ENCODE assay signal across 5 worm cellular contexts in genomic region chrIII:2647194-2647925, ce11.
TF ChIP-seq lines count a peak whose summit lies in the region.

No protein-coding gene starts in this region.

TF ChIP-seq in whole organism, L1 larva, 84 proteins besides CTCF, POLR2A, EP300 and RAD21:
- TF ChIP-seq elt-3 (tag; optimal IDR thresholded peaks at IDR 0.05; lab: Kevin White, UChicago) (peak in 4 of 6 experiments; percentile 40 to 65 (median 44)), blmp-1 (tag; optimal IDR thresholded peaks at IDR 0.05; lab: Kevin White, UChicago) (peak; percentile 73), lsy-2 (tag; optimal IDR thresholded peaks at IDR 0.05; lab: Kevin White, UChicago) (peak in 1 of 2 experiments; percentile 18), pqm-1 (tag; optimal IDR thresholded peaks at IDR 0.05; lab: Kevin White, UChicago) (no peak), nhr-76 (tag; optimal IDR thresholded peaks at IDR 0.05; lab: Kevin White, UChicago) (no peak), C04F5.9 (tag; optimal IDR thresholded peaks at IDR 0.05; lab: Kevin White, UChicago) (no peak), nhr-85 (tag; lab: Kevin White, UChicago) (peak; percentile 47), lin-14 (GFP tag; optimal IDR thresholded peaks at IDR 0.05; lab: Kevin White, UChicago) (peak; percentile 39), rnt-1 (tag; optimal IDR thresholded peaks at IDR 0.05; lab: Kevin White, UChicago) (peak; percentile 28)

TF ChIP-seq in whole organism, L3 larva, 47 proteins besides CTCF, POLR2A, EP300 and RAD21 (continues in another document):
- TF ChIP-seq unc-39 (tag; optimal IDR thresholded peaks at IDR 0.05; lab: Kevin White, UChicago), result no peak
- no peak for TF ChIP-seq nhr-28 (tag; optimal IDR thresholded peaks at IDR 0.05; lab: Kevin White, UChicago)
- TF ChIP-seq unc-62 (GFP tag; optimal IDR thresholded peaks at IDR 0.05; lab: Kevin White, UChicago), result no peak
- TF ChIP-seq pha-4 (tag; optimal IDR thresholded peaks at IDR 0.05; lab: Kevin White, UChicago), result peak; percentile 37
- no peak for TF ChIP-seq hmg-11 (tag; optimal IDR thresholded peaks at IDR 0.05; lab: Kevin White, UChicago)
- TF ChIP-seq ceh-28 (tag; optimal IDR thresholded peaks at IDR 0.05; lab: Kevin White, UChicago), result peak; percentile 33
- TF ChIP-seq zag-1 (tag; optimal IDR thresholded peaks at IDR 0.05; lab: Kevin White, UChicago), result no peak
- TF ChIP-seq ceh-82 (tag; optimal IDR thresholded peaks at IDR 0.05; lab: Kevin White, UChicago), result no peak
- TF ChIP-seq nhr-11 (tag; optimal IDR thresholded peaks at IDR 0.05; lab: Kevin White, UChicago), result no peak
- TF ChIP-seq fkh-10 (GFP tag; optimal IDR thresholded peaks at IDR 0.05; lab: Kevin White, UChicago), result no peak
- TF ChIP-seq nhr-237 (tag; optimal IDR thresholded peaks at IDR 0.05; lab: Kevin White, UChicago), result no peak
- no peak for TF ChIP-seq jun-1 (tag; optimal IDR thresholded peaks at IDR 0.05; lab: Kevin White, UChicago)
- no peak for TF ChIP-seq nhr-77 (tag; optimal IDR thresholded peaks at IDR 0.05; lab: Kevin White, UChicago)
- TF ChIP-seq nhr-76 (tag; optimal IDR thresholded peaks at IDR 0.05; lab: Kevin White, UChicago), result no peak
- TF ChIP-seq sea-2 (GFP tag; optimal IDR thresholded peaks at IDR 0.05; lab: Kevin White, UChicago), result no peak
- no peak for TF ChIP-seq egl-27 (tag; optimal IDR thresholded peaks at IDR 0.05; lab: Kevin White, UChicago)
- TF ChIP-seq elt-3 (tag; optimal IDR thresholded peaks at IDR 0.05; lab: Kevin White, UChicago), result peak in 1 of 3 experiments; percentile 3
- TF ChIP-seq tbx-2 (tag; optimal IDR thresholded peaks at IDR 0.05; lab: Kevin White, UChicago), result no peak
- peak; percentile 67 for TF ChIP-seq elt-2 (tag; optimal IDR thresholded peaks at IDR 0.05; lab: Kevin White, UChicago)
- no peak for TF ChIP-seq skn-1 (tag; optimal IDR thresholded peaks at IDR 0.05; lab: Kevin White, UChicago)
- TF ChIP-seq snpc-4 (tag; optimal IDR thresholded peaks at IDR 0.05; lab: Kevin White, UChicago), result no peak
- TF ChIP-seq fkh-2 (tag; optimal IDR thresholded peaks at IDR 0.05; lab: Kevin White, UChicago), result no peak

TF ChIP-seq in whole organism, early embryonic, 17 proteins besides CTCF, POLR2A, EP300 and RAD21:
- TF ChIP-seq ceh-36 (tag; optimal IDR thresholded peaks at IDR 0.05; lab: Kevin White, UChicago) (peak; percentile 47), aly-1 (tag; optimal IDR thresholded peaks at IDR 0.05; lab: Kevin White, UChicago) (no peak)
TF ChIP-seq in whole organism, early embryonic: peak in this region for 1.

TF ChIP-seq in whole organism, midembryonic, 9 proteins besides CTCF, POLR2A, EP300 and RAD21:
- no peak for TF ChIP-seq T22C8.4 (GFP tag; IDR thresholded peaks at IDR 0.05; lab: Robert Waterston, UW)
- TF ChIP-seq ztf-29 (GFP tag; IDR thresholded peaks at IDR 0.05; lab: Robert Waterston, UW), result peak; percentile 72; the same call in 1 of the 2 replicates
TF ChIP-seq in whole organism, midembryonic: peak in this region for 1.

TF ChIP-seq in whole organism, young adult, 124 proteins besides CTCF, POLR2A, EP300 and RAD21:
- peak; percentile 52 for TF ChIP-seq hmg-1.2 (GFP tag; IDR thresholded peaks at IDR 0.05; lab: Robert Waterston, UW)
- no peak for TF ChIP-seq snpc-4 (GFP tag; optimal IDR thresholded peaks at IDR 0.05; lab: Kevin White, UChicago)
- no peak for TF ChIP-seq snpc-4 (tag; optimal IDR thresholded peaks at IDR 0.05; lab: Kevin White, UChicago)
- TF ChIP-seq nhr-80 (tag; optimal IDR thresholded peaks at IDR 0.05; lab: Kevin White, UChicago), result peak; percentile 73
